Fruit fly (Drosophila melanogaster): ENCODE measurements around the gene CG11381.

Gene CG11381

DNA sequence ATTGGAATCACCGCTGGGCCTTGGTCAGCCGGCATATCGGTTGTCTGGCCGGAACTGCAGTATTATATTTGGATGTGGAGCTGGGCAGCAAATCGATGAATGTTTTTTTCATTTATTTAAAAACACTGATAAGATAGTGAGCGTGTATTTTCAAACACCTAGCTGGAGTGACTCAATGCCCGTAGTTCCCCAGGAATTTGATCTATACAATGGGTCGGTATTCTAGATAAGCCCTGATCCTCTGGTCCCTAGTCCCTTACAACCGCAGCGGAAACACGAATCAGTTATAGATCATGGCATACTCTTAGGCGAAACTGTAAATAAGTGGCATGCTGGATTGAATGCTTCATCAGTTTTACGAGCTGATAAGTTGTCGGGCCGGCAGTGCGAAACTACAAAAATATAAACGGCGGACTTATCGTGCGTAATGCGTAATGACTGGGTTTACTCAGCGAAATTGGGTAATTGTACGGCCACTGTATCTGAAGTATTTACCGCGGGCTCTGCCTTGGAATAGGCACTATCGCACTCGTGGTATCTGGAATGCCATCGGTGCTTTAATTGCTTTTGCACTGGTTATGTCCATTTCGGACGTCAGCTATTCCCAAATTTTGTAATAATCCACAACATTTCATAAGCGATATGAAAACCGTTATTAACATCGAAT, 30.7 kb upstream of the CG11381 start (continued):
- TF ChIP-seq CG18599 (GFP tag; optimal IDR thresholded peaks at IDR 0.05): peak; percentile 5
- TF ChIP-seq CG31365 (tag; optimal IDR thresholded peaks at IDR 0.05): no peak
- TF ChIP-seq schlank (tag; optimal IDR thresholded peaks at IDR 0.05): no peak
- no peak for TF ChIP-seq CG17385 (GFP tag; optimal IDR thresholded peaks at IDR 0.05)
- no peak for TF ChIP-seq gcm (GFP tag; optimal IDR thresholded peaks at IDR 0.05)
- TF ChIP-seq CG10209 (GFP tag; optimal IDR thresholded peaks at IDR 0.05): no peak
- no peak for TF ChIP-seq Atf-2 (GFP tag; optimal IDR thresholded peaks at IDR 0.05)
- TF ChIP-seq Pdp1 (GFP tag; optimal IDR thresholded peaks at IDR 0.05): peak in 1 of 2 experiments; percentile 78
- TF ChIP-seq luna (GFP tag; optimal IDR thresholded peaks at IDR 0.05): no peak
- no peak for TF ChIP-seq CkIIα-i1 (GFP tag; IDR thresholded peaks at IDR 0.05)
- no peak for TF ChIP-seq CG17568 (GFP tag; optimal IDR thresholded peaks at IDR 0.05)
- peak; percentile 95 for TF ChIP-seq exex (tag; optimal IDR thresholded peaks at IDR 0.05)
- TF ChIP-seq vfl (GFP tag; optimal IDR thresholded peaks at IDR 0.05): no peak
- no peak for TF ChIP-seq cato (GFP tag; optimal IDR thresholded peaks at IDR 0.05; ENCODE audit: borderline replicate concordance)
- peak; percentile 88 for TF ChIP-seq mirr (GFP tag; optimal IDR thresholded peaks at IDR 0.05)
- no peak for TF ChIP-seq CG31224 (GFP tag; IDR thresholded peaks at IDR 0.05)
- TF ChIP-seq CG2199 (GFP tag; IDR thresholded peaks at IDR 0.05): no peak
- TF ChIP-seq bbx (GFP tag; IDR thresholded peaks at IDR 0.05; ENCODE audit: partially characterized antibody): no peak
- TF ChIP-seq sd (tag; optimal IDR thresholded peaks at IDR 0.05): peak; percentile 71
- no peak for TF ChIP-seq CG43689 (GFP tag; IDR thresholded peaks at IDR 0.05)
- TF ChIP-seq CG1832 (GFP tag; optimal IDR thresholded peaks at IDR 0.05): no peak
- no peak for TF ChIP-seq CG8924 (tag; optimal IDR thresholded peaks at IDR 0.05)
- no peak for TF ChIP-seq CTCF (GFP tag; optimal IDR thresholded peaks at IDR 0.05)
- TF ChIP-seq ken (GFP tag; IDR thresholded peaks at IDR 0.05): no peak
- TF ChIP-seq bab2 (GFP tag; optimal IDR thresholded peaks at IDR 0.05): no peak
- TF ChIP-seq ERR (GFP tag; optimal IDR thresholded peaks at IDR 0.05): no peak
- TF ChIP-seq CG7745 (tag; optimal IDR thresholded peaks at IDR 0.05): no peak
- TF ChIP-seq Deaf1 (tag; optimal IDR thresholded peaks at IDR 0.05): peak; percentile 51
- no peak for TF ChIP-seq CG34422 (GFP tag; IDR thresholded peaks at IDR 0.05)
- no peak for TF ChIP-seq Stat92E (GFP tag; optimal IDR thresholded peaks at IDR 0.05)
- no peak for TF ChIP-seq CG12659 (GFP tag; optimal IDR thresholded peaks at IDR 0.05)
- no peak for TF ChIP-seq salm (tag; optimal IDR thresholded peaks at IDR 0.05)
- no peak for TF ChIP-seq CG8281 (tag; optimal IDR thresholded peaks at IDR 0.05)
- TF ChIP-seq CG8359 (GFP tag; optimal IDR thresholded peaks at IDR 0.05; ENCODE audit: borderline replicate concordance): no peak
- TF ChIP-seq eve (GFP tag; optimal IDR thresholded peaks at IDR 0.05): no peak
- no peak for TF ChIP-seq ab (GFP tag; optimal IDR thresholded peaks at IDR 0.05)
- TF ChIP-seq ap (GFP tag; IDR thresholded peaks at IDR 0.05): no peak
- TF ChIP-seq CG12155 (GFP tag; optimal IDR thresholded peaks at IDR 0.05): no peak
- peak; percentile 75 for TF ChIP-seq grn (GFP tag; optimal IDR thresholded peaks at IDR 0.05)
- TF ChIP-seq CG14667 (GFP tag; IDR thresholded peaks at IDR 0.05): no peak
- TF ChIP-seq Dll (GFP tag; IDR thresholded peaks at IDR 0.05; ENCODE audit: partially characterized antibody): no peak
- no peak for TF ChIP-seq ewg (GFP tag; optimal IDR thresholded peaks at IDR 0.05)
- TF ChIP-seq CG9797 (GFP tag; optimal IDR thresholded peaks at IDR 0.05): no peak
- no peak for TF ChIP-seq gcm2 (GFP tag; optimal IDR thresholded peaks at IDR 0.05)
- no peak for TF ChIP-seq CG15601 (tag; optimal IDR thresholded peaks at IDR 0.05)
- no peak for TF ChIP-seq CG17361 (GFP tag; IDR thresholded peaks at IDR 0.05)
- TF ChIP-seq CG8089 (GFP tag; optimal IDR thresholded peaks at IDR 0.05): no peak
- no peak for TF ChIP-seq Asciz (GFP tag; optimal IDR thresholded peaks at IDR 0.05)
- no peak for TF ChIP-seq CG17328 (GFP tag; IDR thresholded peaks at IDR 0.05)
- no peak for TF ChIP-seq nerfin-2 (GFP tag; IDR thresholded peaks at IDR 0.05; ENCODE audit: partially characterized antibody)
